Worm (Caenorhabditis elegans) whole organism, L4/young adult: ENCODE results near the gene srsx-16.

Experiments used
- dao-5 ChIP-seq: sonication (generic microtip); optimal IDR thresholded peaks from 2 replicates; lab custom pipeline; 2016; ENCODE audit warnings: missing genotype, missing genetic modification characterization, moderate library complexity, missing compliant biosample characterization
- him-1 ChIP-seq: sonication (generic microtip); optimal IDR thresholded peaks from 2 replicates; lab custom pipeline; 2016; ENCODE audit warnings: missing genotype, missing genetic modification reagents, missing genetic modification characterization, missing compliant biosample characterization

DNA sequence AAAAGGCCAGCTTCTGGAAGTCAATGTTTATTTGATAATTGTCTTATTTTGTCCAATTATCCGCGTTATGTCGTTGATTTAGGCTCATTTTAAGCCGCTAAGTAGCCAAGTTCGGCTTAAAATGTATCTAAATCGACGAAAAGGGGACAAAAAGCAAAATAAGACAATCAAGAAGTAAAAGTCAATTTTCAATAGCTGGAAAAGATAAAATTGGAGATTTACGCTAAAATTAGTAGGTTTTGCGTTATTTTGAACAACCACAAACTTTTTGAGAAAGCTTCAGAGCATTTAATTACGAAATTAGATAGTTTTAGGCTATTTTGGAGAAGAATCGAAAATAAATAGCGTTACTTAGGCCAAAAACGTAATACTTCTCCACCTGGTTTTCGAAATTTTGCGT, 43.3 kb upstream of the srsx-16 start:
- TF ChIP-seq him-1 (no peak), dao-5 (no peak)
